Fruit fly (Drosophila melanogaster) whole organism, embryonic: ENCODE results near the gene Hr83.

Experiments
- Aef1 ChIP-seq: fragments of 200-800 bp; sonication (Bioruptor generic); IDR thresholded peaks from 3 replicates; pipeline ENCODE4 v1.3.6; 2022; ENCODE audit warnings: missing biosample characterization, missing genetic modification characterization
- Atf-2 ChIP-seq: fragments of 200-800 bp; sonication (Bioruptor generic); optimal IDR thresholded peaks from 2 replicates; lab custom pipeline; 2016; ENCODE audit warnings: missing biosample characterization, missing genetic modification characterization
- CG10321 ChIP-seq: fragments of 200-800 bp; sonication (Bioruptor generic); IDR thresholded peaks from 2 replicates; pipeline ENCODE4 v1.3.6; 2022; ENCODE audit warnings: missing biosample characterization, missing genetic modification characterization
- CG11398 ChIP-seq: fragments of 200-800 bp; sonication (Bioruptor generic); optimal IDR thresholded peaks from 2 replicates; lab custom pipeline; 2016; ENCODE audit warnings: missing biosample characterization, missing genetic modification characterization
- CG11560 ChIP-seq: fragments of 200-800 bp; sonication (Bioruptor generic); IDR thresholded peaks from 3 replicates; pipeline ENCODE4 v1.3.6; 2022; ENCODE audit warnings: missing biosample characterization, missing genetic modification characterization
- CG11723 ChIP-seq: fragments of 200-800 bp; sonication (Bioruptor generic); optimal IDR thresholded peaks from 2 replicates; lab custom pipeline; 2017; ENCODE audit warnings: missing biosample characterization, mild to moderate bottlenecking, missing genetic modification characterization
- CG13775 ChIP-seq: fragments of 200-800 bp; sonication (Bioruptor generic); optimal IDR thresholded peaks from 3 replicates; lab custom pipeline; 2017; ENCODE audit warnings: missing biosample characterization, mild to moderate bottlenecking, missing genetic modification characterization
- CG13894 ChIP-seq: fragments of 200-800 bp; sonication (Bioruptor generic); optimal IDR thresholded peaks from 3 replicates; lab custom pipeline; 2018; ENCODE audit warnings: missing biosample characterization, mild to moderate bottlenecking, missing genetic modification characterization, moderate library complexity
- CG14710 ChIP-seq: fragments of 200-800 bp; sonication (Bioruptor generic); optimal IDR thresholded peaks from 3 replicates; lab custom pipeline; 2019; ENCODE audit warnings: missing biosample characterization, mild to moderate bottlenecking, missing genetic modification characterization, moderate library complexity
- CG1603 ChIP-seq: fragments of 200-800 bp; sonication (Bioruptor generic); optimal IDR thresholded peaks from 2 replicates; lab custom pipeline; 2019; ENCODE audit warnings: missing biosample characterization, mild to moderate bottlenecking, missing genetic modification characterization, moderate library complexity
- CG16779 ChIP-seq: fragments of 200-800 bp; sonication (Bioruptor generic); IDR thresholded peaks from 2 replicates; pipeline ENCODE4 v1.3.6; 2022; ENCODE audit warnings: missing biosample characterization, missing genetic modification characterization
- CG17385 ChIP-seq: fragments of 200-800 bp; sonication (Bioruptor generic); optimal IDR thresholded peaks from 3 replicates; lab custom pipeline; 2018; ENCODE audit warnings: missing biosample characterization, mild to moderate bottlenecking, missing genetic modification characterization
- CG1792 ChIP-seq: fragments of 200-800 bp; sonication (Bioruptor generic); optimal IDR thresholded peaks from 2 replicates; lab custom pipeline; 2016; ENCODE audit warnings: missing biosample characterization, missing genetic modification characterization
- CG18262 ChIP-seq: fragments of 200-800 bp; optimal IDR thresholded peaks from 3 replicates; lab custom pipeline; 2019; ENCODE audit warnings: missing biosample characterization, mild to moderate bottlenecking, missing genetic modification characterization, moderate library complexity
- CG31388 ChIP-seq: fragments of 200-800 bp; sonication (Bioruptor generic); optimal IDR thresholded peaks from 2 replicates; lab custom pipeline; 2016; ENCODE audit warnings: missing biosample characterization, missing genetic modification characterization
- CG32772 ChIP-seq: fragments of 200-800 bp; sonication (Bioruptor generic); IDR thresholded peaks from 2 replicates; pipeline ENCODE4 v1.3.6; 2022; ENCODE audit warnings: missing biosample characterization, missing genetic modification characterization
- CG33557 ChIP-seq: fragments of 200-800 bp; sonication (Bioruptor generic); optimal IDR thresholded peaks from 2 replicates; lab custom pipeline; 2019; ENCODE audit warnings: missing biosample characterization, mild to moderate bottlenecking, missing genetic modification characterization, moderate library complexity
- CG34422 ChIP-seq: fragments of 200-800 bp; sonication (Bioruptor generic); IDR thresholded peaks from 3 replicates; pipeline ENCODE4 v1.3.6; 2022; ENCODE audit warnings: missing biosample characterization, missing genetic modification characterization
- CG5245 ChIP-seq: fragments of 200-800 bp; sonication (Bioruptor generic); optimal IDR thresholded peaks from 3 replicates; lab custom pipeline; 2016; ENCODE audit warnings: missing biosample characterization, missing genetic modification characterization
- CG6272 ChIP-seq: fragments of 200-800 bp; sonication (Bioruptor generic); IDR thresholded peaks from 2 replicates; pipeline ENCODE4 v1.3.6; 2022; ENCODE audit warnings: missing biosample characterization, missing genetic modification characterization
- CG6765 ChIP-seq: fragments of 200-800 bp; sonication (Bioruptor generic); optimal IDR thresholded peaks from 3 replicates; lab custom pipeline; 2017; ENCODE audit warnings: missing biosample characterization, mild to moderate bottlenecking, missing genetic modification characterization
- CG8478 ChIP-seq: fragments of >200 bp; optimal IDR thresholded peaks from 2 replicates; lab custom pipeline; 2018
- CG9932 ChIP-seq: fragments of 200-800 bp; sonication (Bioruptor generic); IDR thresholded peaks from 2 replicates; pipeline ENCODE4 v1.3.6; 2022; ENCODE audit warnings: missing biosample characterization, missing genetic modification characterization
- CHES-1-like ChIP-seq: fragments of 200-800 bp; sonication (Bioruptor generic); optimal IDR thresholded peaks from 2 replicates; lab custom pipeline; 2016; ENCODE audit warnings: missing biosample characterization, missing genetic modification characterization
- Dad ChIP-seq: fragments of 200-800 bp; sonication (Bioruptor generic); optimal IDR thresholded peaks from 3 replicates; lab custom pipeline; 2016; ENCODE audit warnings: missing biosample characterization, missing genetic modification characterization
- Dek ChIP-seq: fragments of 200-800 bp; sonication (Bioruptor generic); optimal IDR thresholded peaks from 3 replicates; lab custom pipeline; 2019; ENCODE audit warnings: missing biosample characterization, mild to moderate bottlenecking, missing genetic modification characterization, moderate library complexity
- Dip3 ChIP-seq: fragments of 200-800 bp; sonication (Bioruptor generic); optimal IDR thresholded peaks from 3 replicates; lab custom pipeline; 2016; ENCODE audit warnings: missing biosample characterization, missing genetic modification characterization
- Dp ChIP-seq: fragments of 200-800 bp; sonication (Bioruptor generic); optimal IDR thresholded peaks from 2 replicates; lab custom pipeline; 2018; ENCODE audit warnings: missing biosample characterization, mild to moderate bottlenecking, missing genetic modification characterization, moderate library complexity
- Drgx ChIP-seq: fragments of 200-800 bp; sonication (Bioruptor generic); IDR thresholded peaks from 2 replicates; pipeline ENCODE4 v1.3.6; 2022; ENCODE audit warnings: missing biosample characterization, missing genetic modification characterization
- Elba2 ChIP-seq: fragments of 200-800 bp; sonication (Bioruptor generic); optimal IDR thresholded peaks from 3 replicates; lab custom pipeline; 2016; ENCODE audit warnings: missing biosample characterization, missing genetic modification characterization
- HLH4C ChIP-seq: fragments of 200-800 bp; sonication (Bioruptor generic); IDR thresholded peaks from 3 replicates; pipeline ENCODE4 v1.3.6; 2022; ENCODE audit warnings: missing biosample characterization, missing genetic modification characterization; ENCODE audit not compliant: partially characterized antibody
- Hmx ChIP-seq: fragments of 200-800 bp; sonication (Bioruptor generic); optimal IDR thresholded peaks from 2 replicates; lab custom pipeline; 2016; ENCODE audit warnings: missing biosample characterization, missing genetic modification characterization
- Hr3 ChIP-seq: fragments of 200-800 bp; sonication (Bioruptor generic); optimal IDR thresholded peaks from 3 replicates; lab custom pipeline; 2016; ENCODE audit warnings: missing biosample characterization, missing genetic modification characterization
- Lim3 ChIP-seq: fragments of 200-800 bp; sonication (Bioruptor generic); IDR thresholded peaks from 2 replicates; pipeline ENCODE4 v1.3.6; 2022; ENCODE audit warnings: missing biosample characterization, missing genetic modification characterization
- MBD-R2 ChIP-seq: fragments of 200-800 bp; sonication (Bioruptor generic); IDR thresholded peaks from 2 replicates; pipeline ENCODE4 v1.3.6; 2022; ENCODE audit warnings: missing biosample characterization, missing genetic modification characterization
- YL-1 ChIP-seq: fragments of 200-800 bp; sonication (Bioruptor generic); optimal IDR thresholded peaks from 3 replicates; lab custom pipeline; 2017; ENCODE audit warnings: missing biosample characterization, mild to moderate bottlenecking, missing genetic modification characterization
- al ChIP-seq: fragments of 200-800 bp; sonication (Bioruptor generic); IDR thresholded peaks from 2 replicates; pipeline ENCODE4 v1.3.6; 2022; ENCODE audit warnings: missing biosample characterization, missing genetic modification characterization
- ato ChIP-seq: fragments of 200-800 bp; sonication (Bioruptor generic); IDR thresholded peaks from 2 replicates; pipeline ENCODE4 v1.3.6; 2022; ENCODE audit warnings: missing biosample characterization, missing genetic modification characterization; ENCODE audit not compliant: partially characterized antibody
- bbx ChIP-seq: fragments of 200-800 bp; sonication (Bioruptor generic); IDR thresholded peaks from 2 replicates; pipeline ENCODE4 v1.3.6; 2022; ENCODE audit warnings: missing biosample characterization, missing genetic modification characterization; ENCODE audit not compliant: partially characterized antibody
- dati ChIP-seq: fragments of 200-800 bp; sonication (Bioruptor generic); IDR thresholded peaks from 2 replicates; pipeline ENCODE4 v1.3.6; 2022; ENCODE audit warnings: missing biosample characterization, missing genetic modification characterization
- esg ChIP-seq: fragments of 200-800 bp; sonication (Bioruptor generic); conservative IDR thresholded peaks from 2 replicates; pipeline ENCODE4 v1.3.6; 2022; ENCODE audit warnings: missing biosample characterization, missing genetic modification characterization
- hbn ChIP-seq: fragments of 200-800 bp; sonication (Bioruptor generic); IDR thresholded peaks from 2 replicates; pipeline ENCODE4 v1.3.6; 2022; ENCODE audit warnings: missing biosample characterization, missing genetic modification characterization; ENCODE audit not compliant: partially characterized antibody
- hkb ChIP-seq, 2 experiments: fragments of 200-800 bp in 1 of 2; fragments of >200 bp in 1 of 2; sonication (Bioruptor generic) in 1 of 2; IDR thresholded peaks in 1 of 2; optimal IDR thresholded peaks in 1 of 2; 2 replicates each; pipeline versions ENCODE4 v1.3.6 to Lab custom; 2017 to 2022; ENCODE audit warnings: missing biosample characterization in 1 of 2, missing genetic modification characterization in 1 of 2
- jigr1 ChIP-seq: fragments of 200-800 bp; sonication (Bioruptor generic); IDR thresholded peaks from 3 replicates; pipeline ENCODE4 v1.3.6; 2022; ENCODE audit warnings: missing biosample characterization, missing genetic modification characterization
- ken ChIP-seq: fragments of 200-800 bp; sonication (Bioruptor generic); IDR thresholded peaks from 3 replicates; pipeline ENCODE4 v1.3.6; 2022; ENCODE audit warnings: missing biosample characterization, missing genetic modification characterization
- maf-S ChIP-seq: fragments of 200-800 bp; sonication (Bioruptor generic); optimal IDR thresholded peaks from 2 replicates; lab custom pipeline; 2016; ENCODE audit warnings: missing biosample characterization, missing genetic modification characterization
- onecut ChIP-seq: fragments of 200-800 bp; sonication (Bioruptor generic); IDR thresholded peaks from 2 replicates; pipeline ENCODE4 v1.3.6; 2022; ENCODE audit warnings: missing biosample characterization, missing genetic modification characterization
- pros ChIP-seq: fragments of 200-800 bp; sonication (Bioruptor generic); optimal IDR thresholded peaks from 3 replicates; lab custom pipeline; 2019; ENCODE audit warnings: missing biosample characterization, mild to moderate bottlenecking, missing genetic modification characterization, moderate library complexity
- pum ChIP-seq: fragments of 200-800 bp; sonication (Bioruptor generic); optimal IDR thresholded peaks from 2 replicates; lab custom pipeline; 2016; ENCODE audit warnings: missing biosample characterization, missing genetic modification characterization
- tgo ChIP-seq: fragments of 200-800 bp; sonication (Bioruptor generic); IDR thresholded peaks from 3 replicates; pipeline ENCODE4 v1.3.6; 2022; ENCODE audit warnings: missing biosample characterization, missing genetic modification characterization

Gene Hr83

dm6 chr3R:6373512-6374306, 24.7 kb downstream of the Hr83 start (continued):
- TF ChIP-seq pros (GFP tag; lab: Kevin White, UChicago) (no peak), CG13894 (tag; lab: Kevin White, UChicago) (peak; percentile 28), Atf-2 (GFP tag; lab: Kevin White, UChicago) (no peak), Hmx (peak; percentile 48), onecut (GFP tag; lab: Robert Waterston, UW) (no peak), maf-S (GFP tag; lab: Kevin White, UChicago) (no peak), CG11398 (GFP tag; lab: Kevin White, UChicago) (peak; percentile 38), Aef1 (no peak), CG11560 (tag; lab: Robert Waterston, UW) (no peak), ken (GFP tag; lab: Robert Waterston, UW) (no peak), bbx (0 out of 2 replicates have a peak, but pooled peaks have one; percentile 9), Dek (tag; lab: Kevin White, UChicago) (no peak), Dip3 (GFP tag; lab: Kevin White, UChicago) (no peak), esg (GFP tag; lab: Robert Waterston, UW) (no peak), CG6765 (GFP tag; lab: Kevin White, UChicago) (peak; percentile 52), Elba2 (GFP tag; lab: Kevin White, UChicago) (no peak), CG33557 (GFP tag; lab: Kevin White, UChicago) (no peak), CG34422 (GFP tag; lab: Robert Waterston, UW) (peak; percentile 43; the same call in 1 of the 3 replicates), MBD-R2 (GFP tag; lab: Robert Waterston, UW) (peak; percentile 55; the same call in 1 of the 2 replicates), CG5245 (peak; percentile 22), CG13775 (peak; percentile 35), tgo (GFP tag; lab: Robert Waterston, UW) (peak; percentile 34; the same call in 1 of the 3 replicates), CG8478 (lab: Kevin White, UChicago) (no peak), CG31388 (GFP tag; lab: Kevin White, UChicago) (no peak), CG17385 (GFP tag; lab: Kevin White, UChicago) (peak; percentile 44), CG11723 (GFP tag; lab: Kevin White, UChicago) (no peak), YL-1 (GFP tag; lab: Kevin White, UChicago) (no peak), jigr1 (no peak), pum (GFP tag; lab: Kevin White, UChicago) (no peak), CHES-1-like (peak; percentile 13), Hr3 (GFP tag; lab: Kevin White, UChicago) (peak; percentile 2), CG18262 (tag; lab: Kevin White, UChicago) (peak; percentile 43), CG1792 (no peak), CG32772 (no peak), CG1603 (tag; lab: Kevin White, UChicago) (peak; percentile 47), Dp (GFP tag; lab: Kevin White, UChicago) (no peak), ato (GFP tag; lab: Robert Waterston, UW) (no peak), CG9932 (GFP tag; lab: Robert Waterston, UW) (peak; percentile 66), dati (GFP tag; lab: Robert Waterston, UW) (no peak), CG6272 (GFP tag; lab: Robert Waterston, UW) (no peak), Lim3 (GFP tag; lab: Robert Waterston, UW) (no peak), al (0 out of 2 replicates have a peak, but pooled peaks have one; percentile 10), CG16779 (GFP tag; lab: Robert Waterston, UW) (no peak), HLH4C (GFP tag; lab: Robert Waterston, UW) (no peak), hbn (peak; percentile 19; the same call in 1 of the 2 replicates), CG10321 (GFP tag; lab: Robert Waterston, UW) (no peak; the same call in 1 of the 2 replicates), Drgx (GFP tag; lab: Robert Waterston, UW) (0 out of 2 replicates have a peak, but pooled peaks have one; percentile 33), hkb (optimal IDR thresholded peaks at IDR 0.05; lab: Kevin White, UChicago) (no peak), hkb (GFP tag; IDR thresholded peaks at IDR 0.05; lab: Robert Waterston, UW) (peak; percentile 62), Dad (GFP tag; lab: Kevin White, UChicago) (no peak), CG14710 (tag; lab: Kevin White, UChicago) (peak; percentile 49)
